Fruit fly (Drosophila melanogaster) whole organism, embryonic: ENCODE results near the gene CG4101.

ENCODE experiments used
- Bteb2 ChIP-seq: fragments of 200-800 bp; sonication (Bioruptor generic); optimal IDR thresholded peaks from 2 replicates; lab custom pipeline; 2016; ENCODE audit warnings: missing biosample characterization, missing genetic modification characterization
- CG10147 ChIP-seq: fragments of 200-800 bp; sonication (Bioruptor generic); optimal IDR thresholded peaks from 2 replicates; lab custom pipeline; 2019; ENCODE audit warnings: missing biosample characterization, mild to moderate bottlenecking, missing genetic modification characterization, moderate library complexity
- CG10267 ChIP-seq: fragments of 200-800 bp; sonication (Bioruptor generic); optimal IDR thresholded peaks from 2 replicates; lab custom pipeline; 2018; ENCODE audit warnings: missing biosample characterization, mild to moderate bottlenecking, missing genetic modification characterization, moderate library complexity
- CG10979 ChIP-seq: fragments of 200-800 bp; sonication (Bioruptor generic); optimal IDR thresholded peaks from 2 replicates; lab custom pipeline; 2018; ENCODE audit warnings: missing biosample characterization, mild to moderate bottlenecking, missing genetic modification characterization, moderate library complexity
- CG1233 ChIP-seq: fragments of 200-800 bp; sonication (Bioruptor generic); optimal IDR thresholded peaks from 4 replicates; lab custom pipeline; 2018; ENCODE audit warnings: missing biosample characterization, mild to moderate bottlenecking, missing genetic modification characterization
- CG15514 ChIP-seq: fragments of 200-800 bp; sonication (Bioruptor generic); optimal IDR thresholded peaks from 3 replicates; lab custom pipeline; 2017; ENCODE audit warnings: missing biosample characterization, missing genetic modification characterization, mild to moderate bottlenecking, moderate library complexity, missing genetic modification reagents
- CG15601 ChIP-seq: fragments of 200-800 bp; sonication (Bioruptor generic); optimal IDR thresholded peaks from 3 replicates; lab custom pipeline; 2019; ENCODE audit warnings: missing biosample characterization, mild to moderate bottlenecking, missing genetic modification characterization, moderate library complexity
- CG1647 ChIP-seq: fragments of 200-800 bp; sonication (Bioruptor generic); optimal IDR thresholded peaks from 3 replicates; lab custom pipeline; 2016; ENCODE audit warnings: missing biosample characterization, missing genetic modification characterization
- CG16779 ChIP-seq: fragments of 200-800 bp; sonication (Bioruptor generic); IDR thresholded peaks from 2 replicates; pipeline ENCODE4 v1.3.6; 2022; ENCODE audit warnings: missing biosample characterization, missing genetic modification characterization
- CG17385 ChIP-seq: fragments of 200-800 bp; sonication (Bioruptor generic); optimal IDR thresholded peaks from 3 replicates; lab custom pipeline; 2018; ENCODE audit warnings: missing biosample characterization, mild to moderate bottlenecking, missing genetic modification characterization
- CG18011 ChIP-seq: fragments of 200-800 bp; sonication (Bioruptor generic); optimal IDR thresholded peaks from 2 replicates; lab custom pipeline; 2017; ENCODE audit warnings: missing biosample characterization, missing genetic modification characterization, mild to moderate bottlenecking, moderate library complexity, missing genotype
- CG2116 ChIP-seq: fragments of 200-800 bp; sonication (Bioruptor generic); optimal IDR thresholded peaks from 3 replicates; lab custom pipeline; 2018; ENCODE audit warnings: missing biosample characterization, mild to moderate bottlenecking, missing genetic modification characterization
- CG2120 ChIP-seq: fragments of 200-800 bp; sonication (Bioruptor generic); optimal IDR thresholded peaks from 3 replicates; lab custom pipeline; 2016; ENCODE audit warnings: missing biosample characterization, missing genetic modification characterization
- CG2712 ChIP-seq: fragments of 200-800 bp; optimal IDR thresholded peaks from 3 replicates; lab custom pipeline; 2019; ENCODE audit warnings: missing biosample characterization, mild to moderate bottlenecking, missing genetic modification characterization, moderate library complexity
- CG4820 ChIP-seq: fragments of 200-800 bp; sonication (Bioruptor generic); optimal IDR thresholded peaks from 3 replicates; lab custom pipeline; 2016; ENCODE audit warnings: missing biosample characterization, missing genetic modification characterization
- CG5245 ChIP-seq: fragments of 200-800 bp; sonication (Bioruptor generic); optimal IDR thresholded peaks from 3 replicates; lab custom pipeline; 2016; ENCODE audit warnings: missing biosample characterization, missing genetic modification characterization
- CG6272 ChIP-seq: fragments of 200-800 bp; sonication (Bioruptor generic); IDR thresholded peaks from 2 replicates; pipeline ENCODE4 v1.3.6; 2022; ENCODE audit warnings: missing biosample characterization, missing genetic modification characterization
- CG6791 ChIP-seq: fragments of 200-800 bp; sonication (Bioruptor generic); IDR thresholded peaks from 3 replicates; pipeline ENCODE4 v1.3.6; 2022; ENCODE audit warnings: missing biosample characterization, missing genetic modification characterization; ENCODE audit not compliant: partially characterized antibody
- CG7963 ChIP-seq: fragments of 200-800 bp; sonication (Bioruptor generic); IDR thresholded peaks from 3 replicates; pipeline ENCODE4 v1.3.6; 2022; ENCODE audit warnings: missing biosample characterization, missing genetic modification characterization; ENCODE audit not compliant: partially characterized antibody
- CG8388 ChIP-seq: fragments of 200-800 bp; sonication (Bioruptor generic); optimal IDR thresholded peaks from 2 replicates; lab custom pipeline; 2019; ENCODE audit warnings: missing biosample characterization, mild to moderate bottlenecking, missing genetic modification characterization, moderate library complexity
- CG9437 ChIP-seq: fragments of 200-800 bp; sonication (Bioruptor generic); optimal IDR thresholded peaks from 2 replicates; lab custom pipeline; 2018; ENCODE audit warnings: missing biosample characterization, mild to moderate bottlenecking, missing genetic modification characterization
- Chrac-16 ChIP-seq: fragments of 200-800 bp; sonication (Bioruptor generic); optimal IDR thresholded peaks from 3 replicates; lab custom pipeline; 2016; ENCODE audit warnings: missing biosample characterization, missing genetic modification characterization
- Dref ChIP-seq: fragments of 200-800 bp; sonication (Bioruptor generic); IDR thresholded peaks from 2 replicates; pipeline ENCODE4 v1.3.6; 2022; ENCODE audit warnings: missing biosample characterization, missing genetic modification characterization
- Gug ChIP-seq: fragments of 200-800 bp; sonication (Bioruptor generic); IDR thresholded peaks from 4 replicates; pipeline ENCODE4 v1.3.6; 2022; ENCODE audit warnings: missing biosample characterization, missing genetic modification characterization
- HLH4C ChIP-seq: fragments of 200-800 bp; sonication (Bioruptor generic); IDR thresholded peaks from 3 replicates; pipeline ENCODE4 v1.3.6; 2022; ENCODE audit warnings: missing biosample characterization, missing genetic modification characterization; ENCODE audit not compliant: partially characterized antibody
- HLH54F ChIP-seq: fragments of 200-800 bp; sonication (Bioruptor generic); optimal IDR thresholded peaks from 3 replicates; lab custom pipeline; 2016; ENCODE audit warnings: missing biosample characterization, missing genetic modification characterization
- Hmr ChIP-seq: fragments of 200-800 bp; sonication (Bioruptor generic); optimal IDR thresholded peaks from 3 replicates; lab custom pipeline; 2017; ENCODE audit warnings: mild to moderate bottlenecking, missing biosample characterization, missing genetic modification reagents, missing genetic modification characterization
- Hr51 ChIP-seq, 2 experiments: fragments of 200-800 bp; sonication (Bioruptor generic); optimal IDR thresholded peaks; 2 replicates in 1 of 2; 3 replicates in 1 of 2; lab custom pipeline; 2016 to 2018; ENCODE audit warnings: missing biosample characterization in 2 of 2, missing genetic modification characterization in 2 of 2, mild to moderate bottlenecking in 1 of 2, moderate library complexity in 1 of 2
- MBD-R2 ChIP-seq: fragments of 200-800 bp; sonication (Bioruptor generic); IDR thresholded peaks from 2 replicates; pipeline ENCODE4 v1.3.6; 2022; ENCODE audit warnings: missing biosample characterization, missing genetic modification characterization
- MESR4 ChIP-seq: fragments of 200-800 bp; sonication (Bioruptor generic); optimal IDR thresholded peaks from 2 replicates; lab custom pipeline; 2018; ENCODE audit warnings: missing biosample characterization, mild to moderate bottlenecking, missing genetic modification characterization, moderate library complexity
- Nf-YC ChIP-seq: fragments of 200-800 bp; optimal IDR thresholded peaks from 3 replicates; lab custom pipeline; 2019; ENCODE audit warnings: missing biosample characterization, mild to moderate bottlenecking, missing genetic modification characterization, moderate library complexity
- Rfx ChIP-seq: fragments of 200-800 bp; sonication (Bioruptor generic); IDR thresholded peaks from 2 replicates; pipeline ENCODE4 v1.3.6; 2022; ENCODE audit warnings: missing biosample characterization, missing genetic modification characterization
- ap ChIP-seq: fragments of 200-800 bp; sonication (Bioruptor generic); IDR thresholded peaks from 2 replicates; pipeline ENCODE4 v1.3.6; 2022; ENCODE audit warnings: missing biosample characterization, missing genetic modification characterization
- br ChIP-seq: fragments of >200 bp; optimal IDR thresholded peaks from 2 replicates; lab custom pipeline; 2017
- bsh ChIP-seq, 2 experiments: fragments of 200-800 bp; sonication (Bioruptor generic); optimal IDR thresholded peaks; 2 replicates each; lab custom pipeline; 2017 to 2018; ENCODE audit warnings: mild to moderate bottlenecking in 2 of 2, missing biosample characterization in 2 of 2, missing genetic modification characterization in 2 of 2, moderate library complexity in 1 of 2
- crol ChIP-seq: fragments of 200-800 bp; sonication (Bioruptor generic); IDR thresholded peaks from 2 replicates; pipeline ENCODE4 v1.3.6; 2022; ENCODE audit warnings: missing biosample characterization, missing genetic modification characterization
- gce ChIP-seq: fragments of 200-800 bp; sonication (Bioruptor generic); IDR thresholded peaks from 3 replicates; pipeline ENCODE4 v1.3.6; 2022; ENCODE audit warnings: missing biosample characterization, missing genetic modification characterization
- grau ChIP-seq: fragments of 200-800 bp; optimal IDR thresholded peaks from 3 replicates; lab custom pipeline; 2019; ENCODE audit warnings: missing biosample characterization, mild to moderate bottlenecking, missing genetic modification characterization, moderate library complexity
- gt ChIP-seq: fragments of 200-800 bp; sonication (Bioruptor generic); IDR thresholded peaks from 2 replicates; pipeline ENCODE4 v1.3.6; 2022; ENCODE audit warnings: missing biosample characterization, missing genetic modification characterization
- hbn ChIP-seq: fragments of 200-800 bp; sonication (Bioruptor generic); IDR thresholded peaks from 2 replicates; pipeline ENCODE4 v1.3.6; 2022; ENCODE audit warnings: missing biosample characterization, missing genetic modification characterization; ENCODE audit not compliant: partially characterized antibody
- nmo ChIP-seq: fragments of 200-800 bp; sonication (Bioruptor generic); optimal IDR thresholded peaks from 2 replicates; lab custom pipeline; 2018; ENCODE audit warnings: missing biosample characterization, mild to moderate bottlenecking, missing genetic modification characterization, moderate library complexity
- onecut ChIP-seq: fragments of 200-800 bp; sonication (Bioruptor generic); IDR thresholded peaks from 2 replicates; pipeline ENCODE4 v1.3.6; 2022; ENCODE audit warnings: missing biosample characterization, missing genetic modification characterization
- stwl ChIP-seq: fragments of 200-800 bp; sonication (Bioruptor generic); optimal IDR thresholded peaks from 3 replicates; lab custom pipeline; 2018; ENCODE audit warnings: missing biosample characterization, mild to moderate bottlenecking, missing genetic modification characterization, moderate library complexity
- tap ChIP-seq: fragments of 200-800 bp; optimal IDR thresholded peaks from 3 replicates; lab custom pipeline; 2019; ENCODE audit warnings: missing biosample characterization, mild to moderate bottlenecking, missing genetic modification characterization, moderate library complexity
- tin ChIP-seq: fragments of 200-800 bp; sonication (Bioruptor generic); optimal IDR thresholded peaks from 3 replicates; lab custom pipeline; 2016; ENCODE audit warnings: missing biosample characterization, missing genetic modification characterization
- trem ChIP-seq: fragments of 200-800 bp; optimal IDR thresholded peaks from 3 replicates; lab custom pipeline; 2019; ENCODE audit warnings: missing biosample characterization, mild to moderate bottlenecking, missing genetic modification characterization, moderate library complexity
- vfl ChIP-seq: fragments of 200-800 bp; sonication (Bioruptor generic); optimal IDR thresholded peaks from 2 replicates; lab custom pipeline; 2016; ENCODE audit warnings: missing biosample characterization, missing genetic modification characterization
- vvl ChIP-seq: fragments of 200-800 bp; sonication (Bioruptor generic); IDR thresholded peaks from 2 replicates; pipeline ENCODE4 v1.3.6; 2022; ENCODE audit warnings: missing biosample characterization, missing genetic modification characterization
- zen2 ChIP-seq: fragments of 200-800 bp; sonication (Bioruptor generic); IDR thresholded peaks from 3 replicates; pipeline ENCODE4 v1.3.6; 2022; ENCODE audit warnings: missing biosample characterization, missing genetic modification characterization; ENCODE audit not compliant: partially characterized antibody

CG4101 gene

DNA sequence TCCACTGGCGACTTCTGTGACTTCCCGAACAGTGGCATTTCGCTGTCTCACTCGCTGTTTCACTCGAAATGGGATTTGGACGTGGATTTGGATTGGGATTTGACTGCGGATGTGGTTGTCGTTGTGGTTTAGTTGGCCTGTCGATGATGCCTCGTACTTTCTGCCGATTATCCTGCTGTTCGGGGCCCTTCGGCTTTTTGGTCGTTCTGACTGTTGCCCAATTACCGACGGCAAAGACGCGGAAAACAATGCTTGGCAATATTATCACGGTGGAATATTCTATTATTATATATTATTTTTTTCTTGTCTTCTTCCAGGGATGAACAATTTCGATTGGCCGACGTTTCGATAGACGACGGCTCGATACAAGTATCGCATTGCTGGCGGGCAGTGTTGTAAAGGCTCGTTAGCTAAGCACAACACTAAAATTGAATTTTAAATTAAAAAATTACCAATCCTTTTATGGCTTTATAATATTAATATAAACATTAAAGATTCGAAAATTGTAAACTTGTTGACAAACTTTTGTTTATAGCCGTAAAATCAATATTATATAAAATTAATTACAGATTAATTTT, 2.9 kb downstream of the CG4101 start, which contains the start of gene Mo25 (continued):
- TF ChIP-seq Dref (GFP tag; lab: Robert Waterston, UW) (peak; percentile 91), Gug (no peak; the same call in 3 of the 4 replicates), ap (GFP tag; lab: Robert Waterston, UW) (0 out of 2 replicates have a peak, but pooled peaks have one; percentile 2), Nf-YC (tag; lab: Kevin White, UChicago) (peak; percentile 59), crol (GFP tag; lab: Robert Waterston, UW) (no peak), tin (peak; percentile 49), nmo (GFP tag; lab: Kevin White, UChicago) (peak; percentile 40), onecut (GFP tag; lab: Robert Waterston, UW) (peak; percentile 29; the same call in 1 of the 2 replicates), CG17385 (GFP tag; lab: Kevin White, UChicago) (peak; percentile 44), vfl (GFP tag; lab: Kevin White, UChicago) (peak; percentile 32), CG8388 (peak; percentile 11), Chrac-16 (GFP tag; lab: Kevin White, UChicago) (peak; percentile 33), CG1647 (GFP tag; lab: Kevin White, UChicago) (peak; percentile 12), CG5245 (GFP tag; lab: Kevin White, UChicago) (peak; percentile 18), gce (no peak), gt (GFP tag; lab: Robert Waterston, UW) (no peak), Bteb2 (GFP tag; lab: Kevin White, UChicago) (peak; percentile 39), CG10979 (tag; lab: Kevin White, UChicago) (peak; percentile 19), MBD-R2 (GFP tag; lab: Robert Waterston, UW) (peak; percentile 86), CG1233 (GFP tag; lab: Kevin White, UChicago) (no peak), zen2 (GFP tag; lab: Robert Waterston, UW) (peak; percentile 57; the same call in 2 of the 3 replicates), CG9437 (GFP tag; lab: Kevin White, UChicago) (peak; percentile 6), CG7963 (peak; percentile 60; the same call in 1 of the 3 replicates), MESR4 (GFP tag; lab: Kevin White, UChicago) (peak; percentile 84), br (lab: Kevin White, UChicago) (no peak), CG2120 (GFP tag; lab: Kevin White, UChicago) (peak; percentile 67), vvl (GFP tag; lab: Robert Waterston, UW) (peak; percentile 77), stwl (tag; lab: Kevin White, UChicago) (peak; percentile 96), bsh (GFP tag; optimal IDR thresholded peaks at IDR 0.05; lab: Kevin White, UChicago) (peak in 1 of 2 experiments; percentile 18), CG15601 (tag; lab: Kevin White, UChicago) (peak; percentile 60), CG2712 (tag; lab: Kevin White, UChicago) (peak; percentile 65), CG2116 (GFP tag; lab: Kevin White, UChicago) (peak; percentile 84), CG16779 (no peak), HLH4C (GFP tag; lab: Robert Waterston, UW) (peak; percentile 66; the same call in 2 of the 3 replicates), CG15514 (GFP tag; lab: Kevin White, UChicago) (peak; percentile 65), CG10147 (GFP tag; lab: Kevin White, UChicago) (peak; percentile 56), trem (peak; percentile 78), Rfx (GFP tag; lab: Robert Waterston, UW) (peak; percentile 77), CG6791 (GFP tag; lab: Robert Waterston, UW) (peak; percentile 76), CG10267 (peak; percentile 98), CG4820 (GFP tag; lab: Kevin White, UChicago) (peak; percentile 14), tap (tag; lab: Kevin White, UChicago) (peak; percentile 33), CG6272 (GFP tag; lab: Robert Waterston, UW) (peak; percentile 26; the same call in 1 of the 2 replicates), hbn (GFP tag; lab: Robert Waterston, UW) (peak; percentile 79), HLH54F (GFP tag; lab: Kevin White, UChicago) (peak; percentile 13), grau (tag; lab: Kevin White, UChicago) (peak; percentile 50), CG18011 (GFP tag; lab: Kevin White, UChicago) (no peak), Hmr (peak; percentile 52), Hr51 (GFP tag; optimal IDR thresholded peaks at IDR 0.05; lab: Kevin White, UChicago) (no peak)
